Fruit fly (Drosophila melanogaster): ENCODE data around the gene CG14229.

DNA sequence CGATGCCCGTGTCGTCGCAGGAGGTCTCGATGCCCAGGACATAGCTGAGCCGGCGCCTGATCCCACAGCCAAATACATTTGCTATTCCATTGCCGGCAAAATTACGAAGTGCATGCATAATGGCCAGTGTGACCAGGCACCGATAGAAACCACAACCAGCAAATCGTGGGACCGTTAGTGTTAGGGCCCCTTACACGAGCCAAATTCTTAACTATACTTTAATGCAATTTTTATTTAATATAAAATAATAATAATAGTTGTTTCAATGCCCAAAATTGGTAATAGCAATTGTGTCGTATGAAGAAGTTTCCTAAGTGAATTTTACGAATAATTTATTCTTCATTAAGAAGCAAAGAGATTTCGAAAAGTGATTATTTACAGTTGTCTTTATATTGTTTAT is 6.6 kb upstream of the CG14229 start, which contains the start of gene Tcs4:
- TF ChIP-seq CG32006 (GFP tag; optimal IDR thresholded peaks at IDR 0.05) (no peak), Ets96B (tag; optimal IDR thresholded peaks at IDR 0.05) (no peak), Sox15 (GFP tag; optimal IDR thresholded peaks at IDR 0.05) (no peak), CG31627 (GFP tag; optimal IDR thresholded peaks at IDR 0.05) (no peak), CG11762 (GFP tag; optimal IDR thresholded peaks at IDR 0.05; ENCODE audit: insufficient read depth) (no peak), CG6808 (GFP tag; optimal IDR thresholded peaks at IDR 0.05) (no peak), Gug (GFP tag; IDR thresholded peaks at IDR 0.05) (no peak)
